Fruit fly (Drosophila melanogaster): Measurements from ENCODE around the gene Teh3.

- no peak for TF ChIP-seq CG8478 (optimal IDR thresholded peaks at IDR 0.05)
- TF ChIP-seq CTCF (optimal IDR thresholded peaks at IDR 0.05), result no peak
Measured at dm6 chr3L:4215079-4215478, 30.6 kb upstream of the Teh3 start, which contains the start of gene Cpr64Ad.

Measured in S2 (cell line).